Worm (Caenorhabditis elegans) whole organism, midembryonic: ENCODE results near the gene C53A5.13.

ENCODE experiments used
- T22C8.4 ChIP-seq: fragments of 200-800 bp; sonication (Bioruptor generic); IDR thresholded peaks from 2 replicates; pipeline ENCODE4 v1.3.6; 2022; ENCODE audit warnings: missing genetic modification characterization, missing compliant biosample characterization
- cog-1 ChIP-seq: sonication (generic microtip); optimal IDR thresholded peaks from 2 replicates; lab custom pipeline; 2016; ENCODE audit warnings: missing genetic modification characterization, missing compliant biosample characterization
- flt-1 ChIP-seq: fragments of 200-800 bp; sonication (Bioruptor generic); IDR thresholded peaks from 2 replicates; pipeline ENCODE4 v1.3.6; 2022; ENCODE audit warnings: missing genetic modification characterization, missing compliant biosample characterization
- klf-2 ChIP-seq: fragments of 200-800 bp; sonication (Bioruptor generic); conservative IDR thresholded peaks from 2 replicates; pipeline ENCODE4 v1.3.6; 2022; ENCODE audit warnings: missing genetic modification reagents, missing genetic modification characterization, missing compliant biosample characterization
- med-1 ChIP-seq: sonication (generic microtip); optimal IDR thresholded peaks from 2 replicates; lab custom pipeline; 2017; ENCODE audit warnings: missing genetic modification characterization, mild to moderate bottlenecking, missing compliant biosample characterization, antibody characterized with exemption, missing genetic modification reagents; ENCODE audit not compliant: insufficient read depth
- ref-1 ChIP-seq: fragments of 200-800 bp; sonication (Bioruptor generic); conservative IDR thresholded peaks from 2 replicates; pipeline ENCODE4 v1.3.6; 2022; ENCODE audit warnings: missing genetic modification reagents, missing genetic modification characterization, missing compliant biosample characterization
- tab-1 ChIP-seq: fragments of 200-800 bp; sonication (Bioruptor generic); IDR thresholded peaks from 2 replicates; pipeline ENCODE4 v1.3.6; 2022; ENCODE audit warnings: missing genetic modification characterization, missing compliant biosample characterization
- ztf-23 ChIP-seq: fragments of 200-800 bp; sonication (Bioruptor generic); IDR thresholded peaks from 2 replicates; pipeline ENCODE4 v1.3.6; 2022; ENCODE audit warnings: missing genetic modification reagents, missing genetic modification characterization, missing compliant biosample characterization
- ztf-29 ChIP-seq: fragments of 200-800 bp; sonication (Bioruptor generic); IDR thresholded peaks from 2 replicates; pipeline ENCODE4 v1.3.6; 2022; ENCODE audit warnings: missing genetic modification reagents, missing genetic modification characterization, missing compliant biosample characterization

The C53A5.13 gene

DNA sequence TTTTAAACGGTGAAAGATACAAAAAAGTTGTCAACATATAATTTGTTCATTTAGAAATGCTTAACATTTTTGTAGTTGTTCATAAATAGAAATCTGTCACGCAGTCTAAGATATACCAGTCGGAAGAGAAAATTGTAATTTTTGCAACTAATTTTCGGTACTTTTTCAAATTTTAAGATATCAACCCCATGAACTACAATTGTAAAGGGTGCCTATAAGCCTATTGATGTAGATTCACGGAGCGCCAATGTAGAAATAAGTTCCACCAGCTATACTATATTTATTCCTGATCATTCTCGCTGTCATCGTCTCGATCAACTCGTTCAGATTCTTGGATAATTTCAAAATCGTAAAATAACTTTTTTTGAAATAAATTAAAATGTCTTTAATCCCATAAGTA is 48.3 kb downstream of the C53A5.13 start:
- TF ChIP-seq flt-1 (GFP tag; lab: Robert Waterston, UW) (no peak), med-1 (GFP tag; lab: Kevin White, UChicago) (no peak), T22C8.4 (no peak), ztf-29 (no peak), ztf-23 (no peak), klf-2 (GFP tag; lab: Robert Waterston, UW) (no peak), cog-1 (tag; lab: Kevin White, UChicago) (no peak), ref-1 (GFP tag; lab: Robert Waterston, UW) (no peak), tab-1 (GFP tag; lab: Robert Waterston, UW) (no peak)

DNA sequence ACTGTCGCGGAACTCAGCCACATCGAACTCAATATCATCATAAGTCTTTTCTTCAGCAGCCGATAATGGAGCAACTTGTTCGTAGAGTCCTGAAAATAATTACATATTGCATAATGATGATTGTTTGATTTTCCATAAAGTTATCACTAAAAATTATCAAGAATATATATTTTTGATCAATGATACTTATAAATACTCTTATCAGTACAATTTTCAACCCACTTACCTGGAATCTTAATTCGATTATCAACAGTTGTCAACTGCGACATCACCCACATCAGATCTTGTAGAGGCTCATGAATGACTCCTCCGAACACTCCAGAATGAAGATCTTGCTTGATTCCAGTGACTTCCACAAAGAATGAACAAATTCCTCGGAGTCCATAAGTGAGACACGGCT is 49.3 kb downstream of the C53A5.13 start:
- no peak for TF ChIP-seq cog-1 (tag; lab: Kevin White, UChicago)

DNA sequence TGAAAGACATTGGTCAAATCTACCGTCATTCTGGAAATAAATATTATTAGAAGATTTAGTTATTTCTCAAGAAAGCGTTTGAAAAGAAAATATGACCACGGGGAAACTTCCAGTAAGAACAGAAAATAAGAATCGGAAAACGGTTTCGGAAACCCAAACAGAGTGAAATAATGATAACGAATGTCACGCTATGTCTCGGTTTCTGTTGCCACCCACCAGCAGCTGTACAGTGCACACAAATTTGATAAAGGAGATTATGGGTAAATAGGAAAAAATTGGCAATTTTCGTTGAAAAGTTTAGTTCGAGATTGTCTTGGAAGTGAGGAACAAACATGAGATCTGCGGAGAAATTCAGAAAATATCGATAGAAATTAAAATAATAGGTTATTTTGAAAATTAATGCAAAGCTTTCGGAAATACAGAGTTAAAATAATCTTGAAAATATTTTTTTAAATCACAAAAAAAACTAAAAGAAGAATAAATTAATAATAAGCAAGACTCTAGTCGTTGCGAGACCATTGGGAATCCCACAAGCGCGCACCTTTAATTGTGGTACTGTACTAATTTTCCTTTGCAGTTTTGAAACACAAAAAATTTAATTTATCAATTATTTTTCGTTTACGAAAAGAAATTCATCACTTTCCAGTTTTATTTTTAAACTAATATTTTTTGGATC is 50.5 kb downstream of the C53A5.13 start, which contains the start of gene pes-9:
Gene pes-9 (minus strand): TSS at position 30 of the 676 bp plus-strand sequence.
- TF ChIP-seq T22C8.4 (no peak), klf-2 (GFP tag; lab: Robert Waterston, UW) (no peak), med-1 (GFP tag; lab: Kevin White, UChicago) (no peak), flt-1 (GFP tag; lab: Robert Waterston, UW) (no peak), ztf-23 (no peak), tab-1 (GFP tag; lab: Robert Waterston, UW) (no peak), cog-1 (tag; lab: Kevin White, UChicago) (no peak), ztf-29 (no peak), ref-1 (GFP tag; lab: Robert Waterston, UW) (no peak)

DNA sequence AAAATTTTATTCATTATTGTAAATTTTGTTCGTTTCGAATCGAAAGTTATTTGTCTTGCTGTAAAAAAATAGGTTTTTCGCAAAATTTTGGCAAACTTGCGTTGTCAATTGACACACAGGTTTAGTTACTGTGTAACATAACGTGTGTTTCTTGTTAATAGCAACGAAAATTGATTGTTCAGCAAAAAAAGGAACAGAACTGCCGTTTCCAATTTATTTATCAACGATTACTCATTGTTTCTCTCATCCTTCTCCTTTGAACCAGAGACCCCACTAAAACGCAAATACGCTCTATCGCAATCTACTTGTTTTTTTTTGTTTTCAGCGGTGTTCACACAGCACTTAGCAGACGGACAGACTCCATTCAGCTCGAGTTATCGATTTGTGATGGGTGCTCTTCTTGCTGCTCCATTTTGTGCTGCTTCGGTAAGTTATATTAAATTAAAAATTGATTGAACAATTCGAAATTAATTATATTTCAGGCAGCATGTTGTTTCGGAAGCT is 51.1 kb downstream of the C53A5.13 start, which contains the start of gene R11H6.2:
Gene R11H6.2 (plus strand): TSS at position 326 of the 504 bp plus-strand sequence.
- TF ChIP-seq flt-1 (GFP tag; lab: Robert Waterston, UW): no peak
- no peak for TF ChIP-seq ztf-29
- TF ChIP-seq T22C8.4: no peak
- TF ChIP-seq ztf-23: no peak
- TF ChIP-seq cog-1 (tag; lab: Kevin White, UChicago): no peak
- TF ChIP-seq klf-2 (GFP tag; lab: Robert Waterston, UW): no peak
- no peak for TF ChIP-seq med-1 (GFP tag; lab: Kevin White, UChicago)
- TF ChIP-seq ref-1 (GFP tag; lab: Robert Waterston, UW): no peak
- TF ChIP-seq tab-1 (GFP tag; lab: Robert Waterston, UW): no peak

DNA sequence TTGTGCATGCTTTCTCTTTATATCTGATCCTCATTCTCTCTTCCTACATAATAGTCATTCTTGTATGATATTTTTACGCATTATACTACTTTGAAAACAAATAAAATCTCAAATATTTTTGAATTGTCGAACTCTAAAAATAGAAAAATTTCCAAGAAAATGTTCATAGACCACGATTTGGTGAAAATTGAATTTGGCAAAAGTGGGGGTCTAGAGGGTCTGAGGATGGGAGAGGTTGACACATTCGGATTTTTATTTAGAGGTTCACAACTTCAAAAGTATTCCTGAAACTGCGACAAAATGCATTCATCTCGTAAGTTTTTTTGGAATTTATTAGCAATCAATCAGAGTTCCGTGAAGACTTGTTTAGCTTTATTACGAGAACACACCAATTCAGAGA is 53.3 kb downstream of the C53A5.13 start, which contains the start of gene glb-22:
Gene glb-22 (plus strand): TSS at position 301 of the 400 bp plus-strand sequence.
- TF ChIP-seq cog-1 (tag; lab: Kevin White, UChicago): no peak
- no peak for TF ChIP-seq ztf-23
- TF ChIP-seq ref-1 (GFP tag; lab: Robert Waterston, UW): no peak
- no peak for TF ChIP-seq med-1 (GFP tag; lab: Kevin White, UChicago)
- no peak for TF ChIP-seq ztf-29
- TF ChIP-seq T22C8.4: no peak
- no peak for TF ChIP-seq flt-1 (GFP tag; lab: Robert Waterston, UW)
- TF ChIP-seq klf-2 (GFP tag; lab: Robert Waterston, UW): no peak
- no peak for TF ChIP-seq tab-1 (GFP tag; lab: Robert Waterston, UW)

DNA sequence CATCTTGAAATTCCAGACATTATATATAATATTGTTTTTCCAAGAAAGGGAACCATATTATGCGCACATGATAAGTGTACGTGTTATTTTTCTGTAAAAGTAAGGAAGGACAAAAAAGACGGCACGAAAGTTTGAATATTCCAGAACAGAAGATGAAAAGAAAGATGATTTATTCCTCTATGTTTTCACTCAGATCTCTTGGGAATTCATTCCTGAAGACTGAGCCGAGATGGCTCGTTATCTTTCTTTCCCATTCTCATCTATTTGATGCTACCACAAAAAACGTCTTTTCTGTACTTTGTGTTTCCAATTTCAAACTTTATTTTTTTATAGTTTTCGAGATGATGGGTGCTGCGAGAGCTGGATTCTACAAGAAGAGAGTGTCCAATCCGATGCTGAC is 57.1 kb downstream of the C53A5.13 start:
- no peak for TF ChIP-seq tab-1 (GFP tag; lab: Robert Waterston, UW)
- TF ChIP-seq flt-1 (GFP tag; lab: Robert Waterston, UW): no peak
- no peak for TF ChIP-seq T22C8.4
- no peak for TF ChIP-seq ref-1 (GFP tag; lab: Robert Waterston, UW)
- no peak for TF ChIP-seq ztf-29
- no peak for TF ChIP-seq ztf-23
